Worm (Caenorhabditis elegans) whole organism, L4 larva: ENCODE data around the gene F21C10.10.
"Not testable (repeated sequence)": the region's sequence is repeated elsewhere in the genome, so short reads cannot be mapped to it uniquely, and the experiment has no call there.

ENCODE experiments used
- aly-2 ChIP-seq: sonication (generic microtip); optimal IDR thresholded peaks from 2 replicates; lab custom pipeline; 2018; ENCODE audit warnings: missing biosample characterization, missing genetic modification characterization
- ceh-32 ChIP-seq: sonication (generic microtip); optimal IDR thresholded peaks from 2 replicates; lab custom pipeline; 2016; ENCODE audit warnings: mild to moderate bottlenecking, missing genetic modification characterization, missing compliant biosample characterization; ENCODE audit not compliant: poor library complexity
- nhr-25 ChIP-seq: sonication (generic microtip); optimal IDR thresholded peaks from 2 replicates; lab custom pipeline; 2017; ENCODE audit warnings: missing genetic modification characterization, mild to moderate bottlenecking, missing compliant biosample characterization, antibody characterized with exemption, moderate library complexity, borderline replicate concordance; ENCODE audit not compliant: insufficient read depth
- nhr-76 ChIP-seq: fragments of 150-350 bp; optimal IDR thresholded peaks from 2 replicates; lab custom pipeline; 2014; ENCODE audit warnings: missing biosample characterization, missing genetic modification characterization

DNA sequence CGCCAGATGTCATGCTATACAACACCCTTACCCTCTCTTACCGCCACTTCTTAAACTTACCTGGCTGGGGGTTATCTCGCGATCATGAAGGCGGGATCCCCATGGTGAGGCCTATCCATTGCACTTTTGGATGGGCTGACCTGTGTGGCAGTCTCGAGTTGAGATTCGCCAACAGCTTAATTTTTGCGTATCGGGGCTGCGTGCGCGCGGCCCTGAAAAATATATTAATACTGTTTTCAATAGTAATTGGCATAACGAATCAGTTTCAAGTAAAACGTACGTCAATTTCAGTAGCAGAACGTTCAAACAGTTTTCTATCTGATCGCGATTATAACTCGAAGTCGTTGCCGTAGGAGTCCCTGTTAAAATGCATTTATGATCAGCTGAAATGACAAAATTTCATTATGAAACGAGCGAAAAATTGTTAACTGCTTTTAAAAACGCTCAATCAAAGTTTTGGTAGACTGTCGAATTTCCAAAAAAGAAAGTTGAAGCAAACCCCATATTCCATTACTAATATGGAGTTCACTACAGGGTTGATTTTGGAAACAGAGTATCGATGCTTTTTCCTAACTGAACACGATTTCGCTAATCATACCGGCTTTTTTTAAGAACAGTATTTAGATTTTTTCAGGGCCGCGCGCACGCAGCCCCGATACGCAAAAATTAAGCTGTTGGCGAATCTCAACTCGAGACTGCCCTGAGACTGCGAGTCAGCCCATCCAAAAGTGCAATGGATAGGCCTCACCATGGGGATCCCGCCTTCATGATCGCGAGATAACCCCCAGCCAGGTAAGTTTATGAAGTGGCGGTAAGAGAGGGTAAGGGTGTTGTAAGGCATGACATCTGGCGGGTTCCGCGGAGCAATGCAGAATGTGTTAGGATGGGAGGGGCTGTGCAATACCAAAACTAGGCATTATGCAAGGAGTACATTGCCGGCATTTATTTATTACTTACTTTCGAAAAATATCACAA lies 5.0 kb upstream of the F21C10.10 start:
- not testable (repeated sequence) for TF ChIP-seq aly-2, ceh-32, nhr-25, nhr-76 (tag; lab: Kevin White, UChicago)
